Fruit fly (Drosophila melanogaster): ENCODE results near the gene CG32112.

- TF ChIP-seq CG8478 (optimal IDR thresholded peaks at IDR 0.05) (no peak), CTCF (optimal IDR thresholded peaks at IDR 0.05) (no peak)
These were observed 14.3 kb upstream of the CG32112 start for dm6 chr3L:12727212-12727611.

Measured in S2 (cell line).